Worm (Caenorhabditis elegans) whole organism, midembryonic: ENCODE measurements around the gene tag-124.

ENCODE experiments used
- T22C8.4 ChIP-seq: fragments of 200-800 bp; sonication (Bioruptor generic); IDR thresholded peaks from 2 replicates; pipeline ENCODE4 v1.3.6; 2022; ENCODE audit warnings: missing genetic modification characterization, missing compliant biosample characterization
- cog-1 ChIP-seq: sonication (generic microtip); optimal IDR thresholded peaks from 2 replicates; lab custom pipeline; 2016; ENCODE audit warnings: missing genetic modification characterization, missing compliant biosample characterization
- flt-1 ChIP-seq: fragments of 200-800 bp; sonication (Bioruptor generic); IDR thresholded peaks from 2 replicates; pipeline ENCODE4 v1.3.6; 2022; ENCODE audit warnings: missing genetic modification characterization, missing compliant biosample characterization
- klf-2 ChIP-seq: fragments of 200-800 bp; sonication (Bioruptor generic); conservative IDR thresholded peaks from 2 replicates; pipeline ENCODE4 v1.3.6; 2022; ENCODE audit warnings: missing genetic modification reagents, missing genetic modification characterization, missing compliant biosample characterization
- med-1 ChIP-seq: sonication (generic microtip); optimal IDR thresholded peaks from 2 replicates; lab custom pipeline; 2017; ENCODE audit warnings: missing genetic modification characterization, mild to moderate bottlenecking, missing compliant biosample characterization, antibody characterized with exemption, missing genetic modification reagents; ENCODE audit not compliant: insufficient read depth
- ref-1 ChIP-seq: fragments of 200-800 bp; sonication (Bioruptor generic); conservative IDR thresholded peaks from 2 replicates; pipeline ENCODE4 v1.3.6; 2022; ENCODE audit warnings: missing genetic modification reagents, missing genetic modification characterization, missing compliant biosample characterization
- tab-1 ChIP-seq: fragments of 200-800 bp; sonication (Bioruptor generic); IDR thresholded peaks from 2 replicates; pipeline ENCODE4 v1.3.6; 2022; ENCODE audit warnings: missing genetic modification characterization, missing compliant biosample characterization
- ztf-23 ChIP-seq: fragments of 200-800 bp; sonication (Bioruptor generic); IDR thresholded peaks from 2 replicates; pipeline ENCODE4 v1.3.6; 2022; ENCODE audit warnings: missing genetic modification reagents, missing genetic modification characterization, missing compliant biosample characterization
- ztf-29 ChIP-seq: fragments of 200-800 bp; sonication (Bioruptor generic); IDR thresholded peaks from 2 replicates; pipeline ENCODE4 v1.3.6; 2022; ENCODE audit warnings: missing genetic modification reagents, missing genetic modification characterization, missing compliant biosample characterization

Gene tag-124

ce11 chrII:9558906-9559305 lies 32.2 kb upstream of the tag-124 start:
- no peak for TF ChIP-seq klf-2 (GFP tag; lab: Robert Waterston, UW)
- TF ChIP-seq ref-1 (GFP tag; lab: Robert Waterston, UW): no peak

- TF ChIP-seq med-1 (GFP tag; lab: Kevin White, UChicago) (no peak), T22C8.4 (GFP tag; lab: Robert Waterston, UW) (no peak), ref-1 (GFP tag; lab: Robert Waterston, UW) (no peak), tab-1 (GFP tag; lab: Robert Waterston, UW) (no peak), klf-2 (GFP tag; lab: Robert Waterston, UW) (no peak), ztf-29 (GFP tag; lab: Robert Waterston, UW) (no peak)
Measured at ce11 chrII:9559929-9560328, 31.2 kb upstream of the tag-124 start, which contains the start of gene F35H8.4. Gene F35H8.4 (minus strand): TSS chrII:9560029.

- TF ChIP-seq tab-1 (GFP tag; lab: Robert Waterston, UW) (no peak), klf-2 (GFP tag; lab: Robert Waterston, UW) (no peak), ztf-23 (GFP tag; lab: Robert Waterston, UW) (no peak), ztf-29 (GFP tag; lab: Robert Waterston, UW) (no peak), med-1 (GFP tag; lab: Kevin White, UChicago) (no peak), flt-1 (GFP tag; lab: Robert Waterston, UW) (no peak), cog-1 (no peak), ref-1 (GFP tag; lab: Robert Waterston, UW) (no peak), T22C8.4 (GFP tag; lab: Robert Waterston, UW) (no peak)
Measured at ce11 chrII:9560895-9561294, 30.2 kb upstream of the tag-124 start.

ce11 chrII:9566045-9566444 lies 25.0 kb upstream of the tag-124 start:
- TF ChIP-seq ztf-29 (GFP tag; lab: Robert Waterston, UW) (peak; percentile 83), med-1 (GFP tag; lab: Kevin White, UChicago) (peak; percentile 47), tab-1 (GFP tag; lab: Robert Waterston, UW) (peak; percentile 97), T22C8.4 (GFP tag; lab: Robert Waterston, UW) (peak; percentile 89), ztf-23 (GFP tag; lab: Robert Waterston, UW) (peak; percentile 92), ref-1 (GFP tag; lab: Robert Waterston, UW) (peak; percentile 93), klf-2 (GFP tag; lab: Robert Waterston, UW) (peak; percentile 83), cog-1 (peak; percentile 61), flt-1 (GFP tag; lab: Robert Waterston, UW) (peak; percentile 97)

ce11 chrII:9573412-9573811 lies 17.7 kb upstream of the tag-124 start:
- TF ChIP-seq ztf-29 (GFP tag; lab: Robert Waterston, UW): no peak
- TF ChIP-seq klf-2 (GFP tag; lab: Robert Waterston, UW): no peak
- TF ChIP-seq flt-1 (GFP tag; lab: Robert Waterston, UW): no peak
- TF ChIP-seq ztf-23 (GFP tag; lab: Robert Waterston, UW): no peak
- TF ChIP-seq tab-1 (GFP tag; lab: Robert Waterston, UW): no peak
- TF ChIP-seq ref-1 (GFP tag; lab: Robert Waterston, UW): no peak
- TF ChIP-seq med-1 (GFP tag; lab: Kevin White, UChicago): no peak
- no peak for TF ChIP-seq cog-1
- TF ChIP-seq T22C8.4 (GFP tag; lab: Robert Waterston, UW): no peak

ce11 chrII:9574406-9574805 lies 16.7 kb upstream of the tag-124 start:
- TF ChIP-seq flt-1 (GFP tag; lab: Robert Waterston, UW) (no peak), med-1 (GFP tag; lab: Kevin White, UChicago) (no peak), tab-1 (GFP tag; lab: Robert Waterston, UW) (no peak), ref-1 (GFP tag; lab: Robert Waterston, UW) (no peak), ztf-23 (GFP tag; lab: Robert Waterston, UW) (no peak), ztf-29 (GFP tag; lab: Robert Waterston, UW) (no peak)

- TF ChIP-seq med-1 (GFP tag; lab: Kevin White, UChicago): no peak
- no peak for TF ChIP-seq klf-2 (GFP tag; lab: Robert Waterston, UW)
- TF ChIP-seq T22C8.4 (GFP tag; lab: Robert Waterston, UW): no peak
- TF ChIP-seq tab-1 (GFP tag; lab: Robert Waterston, UW): no peak
- TF ChIP-seq cog-1: no peak
- TF ChIP-seq ztf-29 (GFP tag; lab: Robert Waterston, UW): no peak
- TF ChIP-seq ref-1 (GFP tag; lab: Robert Waterston, UW): no peak
- TF ChIP-seq ztf-23 (GFP tag; lab: Robert Waterston, UW): no peak
- TF ChIP-seq flt-1 (GFP tag; lab: Robert Waterston, UW): no peak
Measured at ce11 chrII:9575670-9576069, 15.4 kb upstream of the tag-124 start, which contains the start of gene exc-7. Gene exc-7 (plus strand): TSS chrII:9575970.

- TF ChIP-seq T22C8.4 (GFP tag; lab: Robert Waterston, UW) (no peak), ztf-29 (GFP tag; lab: Robert Waterston, UW) (no peak), cog-1 (no peak), ztf-23 (GFP tag; lab: Robert Waterston, UW) (no peak), flt-1 (GFP tag; lab: Robert Waterston, UW) (no peak), tab-1 (GFP tag; lab: Robert Waterston, UW) (no peak), med-1 (GFP tag; lab: Kevin White, UChicago) (no peak), ref-1 (GFP tag; lab: Robert Waterston, UW) (no peak), klf-2 (GFP tag; lab: Robert Waterston, UW) (no peak)
Measured at ce11 chrII:9576707-9577106, 14.4 kb upstream of the tag-124 start.

- no peak for TF ChIP-seq tab-1 (GFP tag; lab: Robert Waterston, UW)
- TF ChIP-seq ref-1 (GFP tag; lab: Robert Waterston, UW): no peak
- TF ChIP-seq ztf-23 (GFP tag; lab: Robert Waterston, UW): no peak
- TF ChIP-seq flt-1 (GFP tag; lab: Robert Waterston, UW): no peak
- no peak for TF ChIP-seq ztf-29 (GFP tag; lab: Robert Waterston, UW)
- no peak for TF ChIP-seq klf-2 (GFP tag; lab: Robert Waterston, UW)
- TF ChIP-seq cog-1: no peak
- TF ChIP-seq T22C8.4 (GFP tag; lab: Robert Waterston, UW): no peak
- no peak for TF ChIP-seq med-1 (GFP tag; lab: Kevin White, UChicago)
Measured at ce11 chrII:9577630-9578029, 13.5 kb upstream of the tag-124 start.
